Fruit fly (Drosophila melanogaster): ENCODE measurements around the gene CG46025.

Gene CG46025

DNA sequence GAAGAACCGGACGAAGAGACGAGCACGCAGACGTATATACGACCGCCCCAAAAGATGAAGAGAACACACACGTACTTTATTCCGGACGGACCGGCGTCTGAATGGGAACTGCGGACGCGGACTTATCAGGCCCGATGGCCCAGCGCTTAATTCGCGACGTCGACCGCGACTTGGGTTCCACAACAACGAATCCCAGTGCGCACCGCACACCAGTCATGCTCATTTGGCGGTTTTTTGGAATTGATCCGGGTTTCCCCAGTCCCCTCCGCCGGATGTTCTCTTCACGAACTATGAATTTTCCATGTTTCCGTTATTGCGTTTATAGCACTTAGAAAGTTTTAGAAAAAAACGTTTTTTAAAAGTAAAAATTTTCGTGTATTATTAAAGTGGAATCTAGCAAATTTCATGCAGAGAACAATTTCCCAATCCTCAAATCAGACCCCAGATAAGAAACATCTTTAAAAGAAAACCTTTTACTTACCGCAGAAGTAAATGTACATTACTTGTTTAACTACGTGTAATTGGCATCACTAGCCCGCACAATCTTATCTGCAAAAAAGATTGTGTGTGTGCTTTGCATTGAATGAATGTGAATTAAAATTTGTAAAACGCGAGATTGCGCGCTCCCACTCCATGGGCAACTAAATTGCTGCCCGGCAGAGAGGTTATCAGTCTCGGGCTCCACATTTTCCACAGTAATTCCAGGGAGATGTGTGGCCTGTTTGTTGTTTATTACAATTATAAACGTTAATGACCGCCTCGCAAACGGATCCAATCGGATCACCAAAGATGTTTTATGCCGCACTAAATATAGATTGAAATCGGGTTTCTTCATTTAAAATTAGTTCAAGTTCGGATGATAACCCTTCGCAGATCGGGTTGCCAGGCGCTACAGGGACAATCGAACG, 36.7 kb downstream of the CG46025 start, which contains the start of gene CG7149 (continued):
- no peak for TF ChIP-seq CG15479 (GFP tag; optimal IDR thresholded peaks at IDR 0.05)
- TF ChIP-seq ara (GFP tag; IDR thresholded peaks at IDR 0.05), result no peak; the same call in 1 of the 2 replicates
- TF ChIP-seq tin (GFP tag; optimal IDR thresholded peaks at IDR 0.05), result no peak
- TF ChIP-seq Hmr (GFP tag; optimal IDR thresholded peaks at IDR 0.05), result peak; percentile 30
- no peak for TF ChIP-seq CG33213 (GFP tag; optimal IDR thresholded peaks at IDR 0.05)
- TF ChIP-seq CG8765 (GFP tag; IDR thresholded peaks at IDR 0.05), result no peak
- no peak for TF ChIP-seq Hmx (GFP tag; optimal IDR thresholded peaks at IDR 0.05)
- no peak for TF ChIP-seq Taf1 (GFP tag; IDR thresholded peaks at IDR 0.05)
- TF ChIP-seq lbe (GFP tag; optimal IDR thresholded peaks at IDR 0.05), result no peak
- TF ChIP-seq so (GFP tag; IDR thresholded peaks at IDR 0.05), result no peak
- no peak for TF ChIP-seq CTCF (GFP tag; optimal IDR thresholded peaks at IDR 0.05)
- TF ChIP-seq insv (GFP tag; optimal IDR thresholded peaks at IDR 0.05), result no peak
- TF ChIP-seq caup (GFP tag; optimal IDR thresholded peaks at IDR 0.05; ENCODE audit: severe bottlenecking), result no peak
- TF ChIP-seq ken (GFP tag; IDR thresholded peaks at IDR 0.05), result peak; percentile 42; the same call in 1 of the 3 replicates
- no peak for TF ChIP-seq CHES-1-like (GFP tag; optimal IDR thresholded peaks at IDR 0.05)
- TF ChIP-seq gsb-n (tag; optimal IDR thresholded peaks at IDR 0.05), result no peak
- no peak for TF ChIP-seq CG10321 (GFP tag; IDR thresholded peaks at IDR 0.05)
- TF ChIP-seq Dad (GFP tag; optimal IDR thresholded peaks at IDR 0.05), result no peak
- TF ChIP-seq CG2712 (tag; optimal IDR thresholded peaks at IDR 0.05), result peak; percentile 2
- TF ChIP-seq cad (GFP tag; optimal IDR thresholded peaks at IDR 0.05), result no peak
- TF ChIP-seq sr (GFP tag; IDR thresholded peaks at IDR 0.05), result no peak
- no peak for TF ChIP-seq pan (optimal IDR thresholded peaks at IDR 0.05)
- TF ChIP-seq pan (GFP tag; optimal IDR thresholded peaks at IDR 0.05 in 1 of 2, IDR thresholded peaks at IDR 0.05 in 1 of 2), result no peak
- no peak for TF ChIP-seq pzg (GFP tag; optimal IDR thresholded peaks at IDR 0.05)
- no peak for TF ChIP-seq Mes4 (GFP tag; optimal IDR thresholded peaks at IDR 0.05)
- TF ChIP-seq CG16813 (GFP tag; IDR thresholded peaks at IDR 0.05; ENCODE audit: partially characterized antibody), result no peak
- TF ChIP-seq fd102C (GFP tag; optimal IDR thresholded peaks at IDR 0.05), result no peak
- TF ChIP-seq CG8388 (GFP tag; optimal IDR thresholded peaks at IDR 0.05), result no peak
- TF ChIP-seq Hr51 (GFP tag; optimal IDR thresholded peaks at IDR 0.05), result peak in 1 of 2 experiments; percentile 31
- peak; percentile 5 for TF ChIP-seq HLH54F (GFP tag; optimal IDR thresholded peaks at IDR 0.05)
- TF ChIP-seq CG2129 (GFP tag; IDR thresholded peaks at IDR 0.05; ENCODE audit: partially characterized antibody), result no peak
- no peak for TF ChIP-seq CG10565 (GFP tag; optimal IDR thresholded peaks at IDR 0.05)
- TF ChIP-seq CG32772 (GFP tag; IDR thresholded peaks at IDR 0.05), result no peak
- no peak for TF ChIP-seq CG42726 (GFP tag; IDR thresholded peaks at IDR 0.05; ENCODE audit: partially characterized antibody)
- TF ChIP-seq abd-A (tag; optimal IDR thresholded peaks at IDR 0.05), result no peak
- no peak for TF ChIP-seq danr (GFP tag; IDR thresholded peaks at IDR 0.05)
- TF ChIP-seq Antp (GFP tag; optimal IDR thresholded peaks at IDR 0.05), result no peak
- no peak for TF ChIP-seq unpg (GFP tag; optimal IDR thresholded peaks at IDR 0.05)
- TF ChIP-seq Opbp (GFP tag; IDR thresholded peaks at IDR 0.05; ENCODE audit: partially characterized antibody), result no peak
- peak; percentile 40 for TF ChIP-seq Hand (GFP tag; optimal IDR thresholded peaks at IDR 0.05)
- TF ChIP-seq repo (GFP tag; optimal IDR thresholded peaks at IDR 0.05), result no peak
- no peak for TF ChIP-seq pita (GFP tag; optimal IDR thresholded peaks at IDR 0.05)
- no peak for TF ChIP-seq bsh (GFP tag; optimal IDR thresholded peaks at IDR 0.05)
- TF ChIP-seq CG4404 (GFP tag; IDR thresholded peaks at IDR 0.05), result no peak
- TF ChIP-seq Hr39 (optimal IDR thresholded peaks at IDR 0.05), result no peak
- TF ChIP-seq Gsc (GFP tag; IDR thresholded peaks at IDR 0.05), result no peak
- TF ChIP-seq otp (GFP tag; IDR thresholded peaks at IDR 0.05), result no peak
- no peak for TF ChIP-seq nmo (GFP tag; optimal IDR thresholded peaks at IDR 0.05)
- TF ChIP-seq Hr78 (GFP tag; optimal IDR thresholded peaks at IDR 0.05), result peak in 1 of 2 experiments; percentile 13
- TF ChIP-seq Med (GFP tag), result peak; percentile 83

All from whole organism, embryonic.